Worm (Caenorhabditis elegans) whole organism, mixed stage, embryonic: ENCODE results near the gene fndc-1.

Source experiments
- M03D4.4 ChIP-seq: sonication (generic microtip); optimal IDR thresholded peaks from 2 replicates; lab custom pipeline; 2017; ENCODE audit warnings: mild to moderate bottlenecking, missing genetic modification characterization, missing compliant biosample characterization
- blmp-1 ChIP-seq: fragments of 150-350 bp; optimal IDR thresholded peaks from 2 replicates; lab custom pipeline; 2014; ENCODE audit warnings: missing biosample characterization, missing genetic modification characterization
- ceh-39 ChIP-seq: fragments of 150-350 bp; optimal IDR thresholded peaks from 2 replicates; lab custom pipeline; 2014; ENCODE audit warnings: missing biosample characterization, missing genetic modification characterization
- ceh-43 ChIP-seq: fragments of 200-800 bp; sonication (Bioruptor generic); optimal IDR thresholded peaks from 2 replicates; lab custom pipeline; 2018; ENCODE audit warnings: mild to moderate bottlenecking, missing genetic modification characterization, moderate library complexity, missing compliant biosample characterization
- ces-1 ChIP-seq: fragments of 150-350 bp; optimal IDR thresholded peaks from 2 replicates; lab custom pipeline; 2014; ENCODE audit warnings: missing biosample characterization, missing genetic modification reagents, missing genetic modification characterization
- cnd-1 ChIP-seq: fragments of 200-800 bp; sonication (Bioruptor generic); optimal IDR thresholded peaks from 2 replicates; lab custom pipeline; 2018; ENCODE audit warnings: mild to moderate bottlenecking, missing genetic modification characterization, missing compliant biosample characterization
- drap-1 ChIP-seq: fragments of 200-800 bp; sonication (Bioruptor generic); optimal IDR thresholded peaks from 3 replicates; lab custom pipeline; 2018; ENCODE audit warnings: mild to moderate bottlenecking, missing genetic modification characterization, missing compliant biosample characterization
- elt-1 ChIP-seq: sonication (generic microtip); optimal IDR thresholded peaks from 2 replicates; lab custom pipeline; 2017; ENCODE audit warnings: missing genetic modification characterization, mild to moderate bottlenecking, missing compliant biosample characterization, antibody characterized with exemption, moderate library complexity, borderline replicate concordance; ENCODE audit not compliant: insufficient read depth
- flh-1 ChIP-seq: fragments of 200-800 bp; sonication (Bioruptor generic); optimal IDR thresholded peaks from 2 replicates; lab custom pipeline; 2018; ENCODE audit warnings: mild to moderate bottlenecking, missing genetic modification characterization, moderate library complexity, missing compliant biosample characterization
- hlh-1 ChIP-seq: fragments of 150-350 bp; optimal IDR thresholded peaks from 2 replicates; lab custom pipeline; 2014; ENCODE audit warnings: missing biosample characterization, missing genetic modification reagents, missing genetic modification characterization
- lin-13 ChIP-seq: fragments of 150-350 bp; optimal IDR thresholded peaks from 2 replicates; lab custom pipeline; 2014; ENCODE audit warnings: missing biosample characterization, missing genetic modification characterization
- lsy-2 ChIP-seq: fragments of 150-350 bp; optimal IDR thresholded peaks from 2 replicates; lab custom pipeline; 2014; ENCODE audit warnings: missing biosample characterization, missing genetic modification characterization
- mab-5 ChIP-seq: fragments of 150-350 bp; optimal IDR thresholded peaks from 2 replicates; lab custom pipeline; 2014; ENCODE audit warnings: missing biosample characterization, missing genetic modification characterization
- mep-1 ChIP-seq: fragments of 150-350 bp; optimal IDR thresholded peaks from 2 replicates; lab custom pipeline; 2017; ENCODE audit warnings: missing biosample characterization, missing genetic modification reagents, missing genetic modification characterization, inconsistent platforms
- mls-2 ChIP-seq: sonication (generic microtip); optimal IDR thresholded peaks from 2 replicates; lab custom pipeline; 2016; ENCODE audit warnings: mild to moderate bottlenecking, missing genetic modification characterization, moderate library complexity, missing compliant biosample characterization
- nhr-2 ChIP-seq: fragments of 150-350 bp; optimal IDR thresholded peaks from 2 replicates; lab custom pipeline; 2014; ENCODE audit warnings: missing biosample characterization, missing genetic modification characterization
- nhr-237 ChIP-seq: fragments of 150-350 bp; optimal IDR thresholded peaks from 2 replicates; lab custom pipeline; 2014; ENCODE audit warnings: missing biosample characterization, missing genetic modification characterization
- nhr-76 ChIP-seq: sonication (generic microtip); optimal IDR thresholded peaks from 2 replicates; lab custom pipeline; 2017; ENCODE audit warnings: missing biosample characterization, missing genetic modification characterization
- pha-4 ChIP-seq: fragments of 150-350 bp; optimal IDR thresholded peaks from 2 replicates; lab custom pipeline; 2018; ENCODE audit warnings: missing biosample characterization, missing genetic modification reagents, missing genetic modification characterization
- sem-2 ChIP-seq: fragments of 200-800 bp; sonication (Bioruptor generic); optimal IDR thresholded peaks from 2 replicates; lab custom pipeline; 2018; ENCODE audit warnings: mild to moderate bottlenecking, missing genetic modification characterization, missing compliant biosample characterization
- snpc-4 ChIP-seq: fragments of 150-350 bp; optimal IDR thresholded peaks from 2 replicates; lab custom pipeline; 2014; ENCODE audit warnings: missing biosample characterization, missing genetic modification characterization
- sptf-1 ChIP-seq: sonication (generic microtip); optimal IDR thresholded peaks from 2 replicates; lab custom pipeline; 2017; ENCODE audit warnings: mild to moderate bottlenecking, missing genetic modification characterization, moderate library complexity, missing compliant biosample characterization
- tbx-8 ChIP-seq: fragments of 200-800 bp; sonication (Bioruptor generic); optimal IDR thresholded peaks from 2 replicates; lab custom pipeline; 2018; ENCODE audit warnings: mild to moderate bottlenecking, missing genetic modification characterization, moderate library complexity, missing compliant biosample characterization
- unc-120 ChIP-seq: sonication (generic microtip); optimal IDR thresholded peaks from 2 replicates; lab custom pipeline; 2017; ENCODE audit warnings: missing genetic modification characterization, missing compliant biosample characterization; ENCODE audit not compliant: poor library complexity, severe bottlenecking
- unc-39 ChIP-seq: fragments of 150-350 bp; optimal IDR thresholded peaks from 2 replicates; lab custom pipeline; 2014; ENCODE audit warnings: missing biosample characterization, missing genetic modification characterization
- zip-8 ChIP-seq: fragments of 150-350 bp; optimal IDR thresholded peaks from 2 replicates; lab custom pipeline; 2014; ENCODE audit warnings: missing biosample characterization, missing genetic modification characterization

The fndc-1 gene

DNA sequence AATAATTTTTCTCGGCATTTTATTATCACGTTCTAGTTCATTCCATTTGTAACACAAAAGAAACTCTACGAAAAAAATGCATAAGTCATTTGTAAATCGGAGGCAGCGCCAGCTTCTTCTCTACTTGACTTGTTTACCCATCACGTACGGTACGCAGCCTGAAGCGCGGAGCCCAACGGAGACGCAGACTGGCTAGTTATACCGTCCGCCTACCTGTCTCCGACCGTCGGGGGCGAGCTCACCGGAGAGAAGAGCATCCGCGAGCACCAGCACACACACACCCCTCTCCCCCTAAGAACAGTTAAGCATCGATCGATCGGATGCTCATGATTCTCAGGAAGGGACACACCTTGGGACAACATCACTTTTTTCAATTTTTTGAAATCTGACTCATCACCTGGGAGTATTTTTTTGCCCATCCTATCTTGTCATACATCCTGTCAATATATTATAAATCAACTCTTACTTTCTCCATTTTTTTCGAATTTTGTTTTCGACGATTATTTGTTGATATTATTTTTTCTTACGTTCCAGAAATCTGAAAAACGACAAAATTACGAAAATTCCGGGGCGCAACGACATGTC lies 15.3 kb downstream of the fndc-1 start, which contains the start of gene plpr-1:
plpr-1 (plus strand) TSS at position 535 of the 585 bp plus-strand sequence.
- TF ChIP-seq pha-4 (peak; percentile 67), mls-2 (no peak)

DNA sequence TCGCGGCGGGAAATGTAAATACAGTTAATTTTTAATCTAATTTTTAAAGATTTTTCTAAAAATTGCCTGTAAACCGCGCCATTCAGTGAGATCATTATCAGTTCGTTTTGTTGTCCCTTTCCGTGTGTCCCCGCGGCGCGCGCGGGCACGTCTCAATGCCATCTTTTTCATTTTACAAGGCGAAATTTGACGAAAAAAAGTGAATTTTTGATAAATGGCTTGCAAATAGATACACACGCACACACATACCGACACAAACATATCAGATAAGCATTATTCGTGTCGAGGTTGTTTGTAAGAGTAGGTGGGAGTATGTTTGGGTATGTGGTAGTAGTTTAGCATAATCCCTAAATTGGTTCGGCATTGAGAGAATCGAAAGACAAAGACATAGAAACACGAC lies 31.3 kb downstream of the fndc-1 start:
- TF ChIP-seq ceh-39 (tag; lab: Kevin White, UChicago) (no peak), lin-13 (tag; lab: Kevin White, UChicago) (no peak)

DNA sequence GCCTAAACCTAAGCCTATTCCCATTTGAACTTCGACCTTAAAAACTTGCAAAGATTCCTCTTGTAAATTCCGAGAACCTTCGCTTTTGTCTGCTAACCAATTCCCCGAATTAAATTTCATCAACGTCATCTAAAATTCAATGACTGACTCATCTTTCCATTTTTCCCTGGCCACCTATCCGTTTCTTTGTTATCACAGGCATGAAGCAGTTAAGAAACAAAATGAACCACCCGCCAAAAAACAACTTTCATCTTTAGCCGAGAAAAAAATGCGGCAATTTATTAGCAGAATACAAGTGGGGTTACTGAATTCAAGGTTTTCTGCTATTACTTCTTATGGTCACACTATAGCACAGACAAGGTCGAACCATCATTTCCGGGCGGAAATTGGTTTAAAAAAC lies 32.4 kb downstream of the fndc-1 start:
- TF ChIP-seq unc-120 (no peak), ceh-39 (tag; lab: Kevin White, UChicago) (no peak), sem-2 (GFP tag; lab: Kevin White, UChicago) (no peak), hlh-1 (no peak), nhr-237 (no peak), blmp-1 (no peak), pha-4 (no peak), mab-5 (tag; lab: Kevin White, UChicago) (no peak), tbx-8 (GFP tag; lab: Kevin White, UChicago) (no peak), snpc-4 (tag; lab: Kevin White, UChicago) (no peak), sptf-1 (tag; lab: Kevin White, UChicago) (no peak), nhr-76 (no peak), elt-1 (tag; lab: Kevin White, UChicago) (no peak), lsy-2 (tag; lab: Kevin White, UChicago) (no peak), nhr-2 (no peak)

DNA sequence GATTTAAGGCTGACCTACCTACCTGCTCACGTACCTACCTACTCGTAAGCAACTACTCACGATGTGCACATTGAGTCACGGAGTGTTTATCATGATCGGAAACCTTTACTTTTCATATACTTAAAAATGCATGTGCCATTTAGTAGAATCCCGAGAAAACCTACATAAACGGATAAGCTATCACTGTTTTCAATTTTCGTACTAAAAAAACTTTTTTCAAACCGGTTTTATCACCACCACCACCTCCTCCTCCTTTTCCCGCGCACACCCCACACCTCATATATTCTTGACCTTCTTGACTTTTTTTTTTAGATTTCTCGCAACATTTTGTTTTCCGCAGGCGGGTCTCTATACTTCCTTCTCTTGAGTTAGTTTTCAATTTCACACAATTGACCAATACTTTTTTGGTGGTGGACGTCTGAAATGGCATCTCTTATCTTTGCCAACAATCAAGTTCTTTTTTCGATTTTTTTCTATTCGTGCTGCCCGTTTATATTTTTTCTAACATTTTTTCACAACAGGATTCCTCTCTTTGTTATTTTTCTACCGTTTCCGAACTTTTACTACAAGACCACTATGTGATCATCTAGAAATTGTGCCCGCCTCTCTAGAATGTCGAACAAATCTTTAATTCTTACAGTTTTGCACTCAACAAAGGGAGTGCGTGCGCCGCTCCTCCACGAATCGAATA lies 34.4 kb downstream of the fndc-1 start, which contains the start of gene srap-1:
srap-1 (plus strand) TSS at position 641 of the 691 bp plus-strand sequence.
- no peak for TF ChIP-seq zip-8
- TF ChIP-seq, all 35 proteins: peak for 0

DNA sequence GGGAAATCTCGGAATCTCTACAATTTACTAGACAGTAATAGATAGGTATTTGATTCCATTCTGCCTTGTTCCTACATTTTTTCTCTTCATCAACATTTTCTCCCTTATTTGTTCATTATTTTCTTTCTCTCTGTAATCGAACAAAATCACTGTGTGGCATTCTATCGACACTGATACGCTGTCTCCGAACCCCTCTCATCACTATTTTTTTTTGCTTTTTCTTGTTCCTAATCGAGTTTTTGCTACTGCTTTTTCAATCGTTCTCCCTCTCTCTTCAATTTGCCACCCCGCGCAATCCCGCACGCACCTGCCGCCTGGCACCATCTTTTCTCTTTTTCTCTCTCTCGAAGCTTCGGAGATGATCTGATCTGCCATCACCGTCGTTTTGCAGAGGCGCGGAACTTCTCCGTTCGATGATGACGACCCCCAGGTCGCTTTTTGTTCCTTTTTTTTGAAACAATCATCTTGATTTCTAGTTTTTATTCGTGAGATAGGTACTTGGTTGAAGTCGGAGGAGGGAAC lies 36.8 kb downstream of the fndc-1 start:
- TF ChIP-seq mep-1 (tag; lab: Kevin White, UChicago) (no peak), flh-1 (GFP tag; lab: Kevin White, UChicago) (no peak), ceh-43 (GFP tag; lab: Kevin White, UChicago) (no peak)

DNA sequence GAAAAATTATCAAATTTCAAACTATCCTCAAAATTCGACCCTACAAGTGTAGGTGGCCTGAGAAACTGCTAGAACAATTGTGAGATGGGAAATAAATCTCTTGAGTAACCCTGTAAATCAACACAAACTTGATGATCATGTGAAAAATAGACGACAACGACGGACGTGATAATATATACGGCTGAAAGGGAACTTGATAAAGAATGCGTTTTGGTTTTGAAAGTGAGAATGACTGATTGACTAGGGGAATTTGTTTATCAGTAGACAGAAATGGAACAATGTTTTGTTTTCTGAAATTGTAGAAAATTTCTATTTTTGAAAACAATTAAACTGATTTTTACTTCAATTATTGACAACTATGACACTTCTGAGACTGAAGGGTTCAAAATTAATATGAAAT lies 43.6 kb downstream of the fndc-1 start:
- TF ChIP-seq snpc-4 (tag; lab: Kevin White, UChicago) (no peak), nhr-2 (no peak), drap-1 (no peak), unc-39 (no peak), ces-1 (no peak), ceh-43 (GFP tag; lab: Kevin White, UChicago) (no peak), sem-2 (GFP tag; lab: Kevin White, UChicago) (no peak), cnd-1 (tag; lab: Kevin White, UChicago) (no peak), ceh-39 (tag; lab: Kevin White, UChicago) (no peak), tbx-8 (GFP tag; lab: Kevin White, UChicago) (no peak), M03D4.4 (tag; lab: Kevin White, UChicago) (no peak), mep-1 (tag; lab: Kevin White, UChicago) (no peak)

DNA sequence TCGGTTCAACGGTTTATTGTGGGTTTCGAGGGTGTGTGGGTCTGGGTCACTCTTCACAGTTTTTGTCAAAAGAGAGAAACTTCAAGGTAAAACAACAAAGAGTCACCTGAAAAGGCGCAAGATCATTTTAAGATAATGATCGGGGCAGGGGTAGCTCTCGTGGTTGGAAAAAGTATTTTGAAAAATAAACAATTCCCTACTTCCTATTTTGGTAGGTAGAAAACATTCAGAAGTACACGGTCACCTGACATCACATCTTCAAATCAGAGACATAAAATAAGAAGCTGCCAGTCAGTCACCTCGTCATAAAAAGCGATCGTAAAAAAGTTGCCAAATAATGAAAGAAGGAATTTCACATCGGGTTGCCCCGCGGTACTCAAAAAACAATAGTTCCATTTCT lies 44.6 kb downstream of the fndc-1 start:
- TF ChIP-seq lin-13 (tag; lab: Kevin White, UChicago) (no peak), ceh-43 (GFP tag; lab: Kevin White, UChicago) (no peak)
